Fruit fly (Drosophila melanogaster): ENCODE measurements around the gene CG31861.

The CG31861 gene

dm6 chr2L:12161467-12161866, at the start of gene CG31861:
Gene CG31861 (plus strand): TSS chr2L:12161767.
- TF ChIP-seq CG8478 (optimal IDR thresholded peaks at IDR 0.05) (no peak), CTCF (optimal IDR thresholded peaks at IDR 0.05) (no peak)

- TF ChIP-seq CG8478 (optimal IDR thresholded peaks at IDR 0.05) = no peak
- TF ChIP-seq CTCF (optimal IDR thresholded peaks at IDR 0.05) = no peak
Measured at dm6 chr2L:12112943-12113557, 48.5 kb upstream of the CG31861 start.

DNA sequence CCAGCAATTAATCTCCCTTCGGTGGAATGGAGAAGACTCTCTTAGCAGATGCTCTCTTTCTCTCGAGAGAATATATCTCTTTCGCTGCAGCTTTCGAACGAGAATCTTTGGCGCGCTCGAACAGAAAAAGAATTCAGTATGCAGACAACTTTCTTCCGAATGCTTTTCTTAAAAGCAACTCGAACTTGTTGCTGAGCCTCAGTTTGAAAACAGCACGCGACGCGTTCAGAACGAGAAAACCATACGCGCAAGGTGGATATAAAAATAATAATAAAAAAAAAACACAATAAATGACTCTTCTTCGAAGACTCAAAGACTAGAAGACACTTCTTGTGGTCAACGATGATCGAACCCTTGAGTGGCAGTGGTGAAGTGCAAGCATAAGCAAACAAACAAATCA, 47.4 kb upstream of the CG31861 start, which contains the start of gene CG17211:
CG17211 (plus strand) TSS at position 202 of the 400 bp plus-strand sequence.
- TF ChIP-seq CG8478 (optimal IDR thresholded peaks at IDR 0.05) (no peak), CTCF (optimal IDR thresholded peaks at IDR 0.05) (no peak)

DNA sequence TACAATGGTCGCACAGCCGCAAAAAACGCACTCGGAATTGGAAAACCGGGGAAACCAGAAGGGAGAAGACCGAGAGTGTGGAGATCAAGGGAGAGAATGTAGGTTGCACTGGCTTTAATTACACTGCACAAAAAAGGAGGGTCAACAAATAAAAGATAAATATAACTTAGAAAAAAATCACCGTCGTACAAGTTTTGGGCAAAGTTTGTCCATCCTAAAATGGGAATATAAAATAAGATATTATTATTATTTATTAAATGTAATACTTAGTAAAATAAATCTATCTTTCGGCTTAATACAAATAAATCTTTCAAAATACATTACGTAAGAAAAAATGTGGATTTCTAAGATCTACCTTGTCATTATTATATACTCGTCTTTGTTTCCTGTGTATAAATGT, 45.8 kb upstream of the CG31861 start:
- TF ChIP-seq CG8478 (optimal IDR thresholded peaks at IDR 0.05) (no peak), CTCF (optimal IDR thresholded peaks at IDR 0.05) (no peak)

- TF ChIP-seq CG8478 (optimal IDR thresholded peaks at IDR 0.05) (no peak), CTCF (optimal IDR thresholded peaks at IDR 0.05) (no peak)
Measured at dm6 chr2L:12120000-12120399, 41.6 kb upstream of the CG31861 start.

- TF ChIP-seq CG8478 (optimal IDR thresholded peaks at IDR 0.05) = no peak
- no peak for TF ChIP-seq CTCF (optimal IDR thresholded peaks at IDR 0.05)
Measured at dm6 chr2L:12133275-12134124, 28.1 kb upstream of the CG31861 start, which contains the start of gene rho-6. Gene rho-6 (minus strand): TSS chr2L:12133411.

DNA sequence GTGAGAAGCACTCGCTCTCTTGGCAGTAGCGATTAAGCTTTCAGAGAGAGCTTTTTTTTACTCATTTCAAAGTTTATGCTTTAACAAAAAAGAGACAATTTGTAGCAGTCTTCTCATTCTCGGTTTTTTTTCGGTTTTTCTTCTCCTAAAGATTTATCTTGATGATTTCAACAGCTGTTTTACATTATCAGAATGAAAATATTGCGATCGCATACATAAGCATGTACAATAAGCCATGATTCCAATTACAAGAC, 27.5 kb upstream of the CG31861 start:
- TF ChIP-seq CG8478 (optimal IDR thresholded peaks at IDR 0.05) = no peak
- no peak for TF ChIP-seq CTCF (optimal IDR thresholded peaks at IDR 0.05)

dm6 chr2L:12137708-12138107, 23.9 kb upstream of the CG31861 start, which contains the start of gene Gr33a:
Gene Gr33a (plus strand): TSS chr2L:12138008.
- TF ChIP-seq CG8478 (optimal IDR thresholded peaks at IDR 0.05) = no peak
- no peak for TF ChIP-seq CTCF (optimal IDR thresholded peaks at IDR 0.05)

DNA sequence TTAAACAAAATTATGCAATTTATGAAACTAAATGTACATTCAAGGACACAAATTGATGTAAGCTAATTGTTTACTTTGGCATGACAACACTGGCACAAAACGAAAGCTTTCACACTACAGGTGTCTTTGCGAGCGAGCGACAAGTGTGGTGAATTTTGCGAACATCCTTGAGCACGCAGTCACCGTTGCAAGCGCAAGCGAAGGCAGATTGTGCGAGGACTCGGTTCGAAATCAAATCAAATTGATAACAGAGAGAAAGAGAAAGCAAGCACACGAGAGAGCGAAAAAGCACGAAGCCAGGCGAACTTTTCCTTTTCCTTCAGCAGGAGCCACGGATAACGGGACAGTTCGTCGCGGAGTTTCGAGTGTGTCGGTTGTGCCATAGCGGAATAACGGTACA, 19.1 kb upstream of the CG31861 start, which contains the start of gene CG31760:
CG31760 (plus strand) TSS at position 342 of the 400 bp plus-strand sequence.
- no peak for TF ChIP-seq CG8478 (optimal IDR thresholded peaks at IDR 0.05)
- TF ChIP-seq CTCF (optimal IDR thresholded peaks at IDR 0.05) = no peak

- no peak for TF ChIP-seq CTCF (optimal IDR thresholded peaks at IDR 0.05)
- TF ChIP-seq CG8478 (optimal IDR thresholded peaks at IDR 0.05) = no peak
Measured at dm6 chr2L:12163941-12164340, 2.4 kb downstream of the CG31861 start, which contains the start of gene ZnT33D. Gene ZnT33D (plus strand): TSS chr2L:12164241.

DNA sequence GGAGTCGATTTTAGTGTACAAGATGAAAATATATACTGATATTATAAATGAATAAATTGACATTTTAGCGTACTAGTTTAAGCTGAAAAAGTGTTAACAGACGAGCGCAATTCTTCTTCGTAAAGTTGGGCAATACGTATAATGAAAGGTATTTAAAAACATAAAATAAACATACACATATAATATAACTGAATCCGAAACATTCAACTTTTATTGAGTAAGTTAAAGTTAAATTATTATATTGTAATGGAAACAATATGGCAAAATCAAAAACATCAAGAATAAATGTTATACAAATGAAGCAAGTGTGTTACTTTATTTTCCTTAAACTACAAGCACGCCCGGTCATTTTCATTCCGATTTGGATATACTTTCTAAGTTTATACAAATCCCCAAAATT, 8.7 kb downstream of the CG31861 start, which contains the start of gene CG17217:
CG17217 (plus strand) TSS at position 301 of the 400 bp plus-strand sequence.
- no peak for TF ChIP-seq CTCF (optimal IDR thresholded peaks at IDR 0.05)
- no peak for TF ChIP-seq CG8478 (optimal IDR thresholded peaks at IDR 0.05)

- TF ChIP-seq CTCF (optimal IDR thresholded peaks at IDR 0.05) = peak in 1 of 2 experiments; percentile 21
- no peak for TF ChIP-seq CG8478 (optimal IDR thresholded peaks at IDR 0.05)
Measured at dm6 chr2L:12172536-12173234, 11.1 kb downstream of the CG31861 start, which contains the start of the genes CG6583 and crok. Gene CG6583 (minus strand): TSS chr2L:12172586. Gene crok (plus strand): TSS chr2L:12172981.

DNA sequence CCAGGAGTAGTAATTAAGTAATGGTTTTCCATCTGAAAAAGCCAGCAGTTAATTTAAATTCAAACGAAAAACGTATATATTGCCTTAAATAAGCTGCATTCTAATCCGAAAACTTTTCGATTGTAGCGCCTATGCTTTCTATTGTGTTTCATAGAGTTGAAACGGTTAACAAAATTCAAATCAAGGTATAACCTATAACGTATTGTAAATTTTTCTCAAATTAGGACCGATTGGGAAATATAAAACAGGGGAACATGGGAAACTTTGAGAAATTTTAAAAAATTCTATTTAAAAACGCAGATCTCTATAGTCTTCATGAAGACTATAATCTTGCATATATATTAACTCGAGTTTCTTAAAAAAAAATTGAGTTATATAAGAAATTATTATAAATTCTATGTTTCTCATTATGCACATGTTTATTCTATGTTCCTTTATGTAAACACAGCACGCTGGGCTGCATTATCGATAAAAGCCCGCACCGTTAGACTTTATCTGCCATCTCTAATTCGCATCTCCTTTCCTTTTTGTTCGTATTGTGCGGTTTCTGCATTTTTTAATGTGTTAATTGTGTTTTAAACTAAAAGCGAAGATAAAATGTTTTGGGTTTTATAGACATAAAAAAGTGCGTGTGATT, 13.0 kb downstream of the CG31861 start, which contains the start of gene bru1:
bru1 (plus strand) TSS at position 512 of the 637 bp plus-strand sequence.
- TF ChIP-seq CTCF (optimal IDR thresholded peaks at IDR 0.05) = no peak
- no peak for TF ChIP-seq CG8478 (optimal IDR thresholded peaks at IDR 0.05)

DNA sequence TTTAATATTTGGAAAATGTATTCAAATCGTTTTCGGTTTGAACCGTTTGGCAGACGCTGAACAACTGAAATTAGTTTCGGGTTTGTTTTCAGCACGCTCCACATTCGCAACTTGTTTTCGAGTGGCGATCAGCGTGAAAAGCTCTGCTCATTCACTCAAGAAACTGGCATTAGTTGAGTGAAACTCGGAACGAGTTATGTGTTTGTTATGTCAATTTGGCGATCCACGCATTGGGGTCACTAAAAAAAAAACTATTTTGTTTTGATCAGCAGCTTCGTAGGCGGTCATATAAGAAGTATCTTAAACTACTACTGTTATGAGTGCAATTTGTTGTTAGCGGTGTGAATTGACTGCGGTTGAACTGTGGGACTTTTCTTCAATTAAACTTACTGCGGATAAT, 16.1 kb downstream of the CG31861 start, which contains the start of gene atilla:
atilla (minus strand) TSS at position 266 of the 400 bp plus-strand sequence.
- no peak for TF ChIP-seq CG8478 (optimal IDR thresholded peaks at IDR 0.05)
- TF ChIP-seq CTCF (optimal IDR thresholded peaks at IDR 0.05) = no peak
